Fruit fly (Drosophila melanogaster) whole organism, embryonic: ENCODE measurements around the gene IntS6.
A peak's percentile ranks its signal among the peaks of the same experiment; 100 is the strongest.

Source experiments
- Abd-B ChIP-seq: fragments of 200-800 bp; sonication (Bioruptor generic); optimal IDR thresholded peaks from 2 replicates; lab custom pipeline; 2018; ENCODE audit warnings: missing biosample characterization, mild to moderate bottlenecking, missing genetic modification characterization, moderate library complexity
- Adf1 ChIP-seq: fragments of 200-800 bp; sonication (Bioruptor generic); IDR thresholded peaks from 2 replicates; pipeline ENCODE4 v1.3.6; 2022; ENCODE audit warnings: missing biosample characterization, missing genetic modification characterization
- B-H2 ChIP-seq: fragments of 200-800 bp; sonication (Bioruptor generic); optimal IDR thresholded peaks from 2 replicates; lab custom pipeline; 2018; ENCODE audit warnings: missing biosample characterization, mild to moderate bottlenecking, missing genetic modification characterization
- CG10147 ChIP-seq: fragments of 200-800 bp; sonication (Bioruptor generic); optimal IDR thresholded peaks from 2 replicates; lab custom pipeline; 2019; ENCODE audit warnings: missing biosample characterization, mild to moderate bottlenecking, missing genetic modification characterization, moderate library complexity
- CG10267 ChIP-seq: fragments of 200-800 bp; sonication (Bioruptor generic); optimal IDR thresholded peaks from 2 replicates; lab custom pipeline; 2018; ENCODE audit warnings: missing biosample characterization, mild to moderate bottlenecking, missing genetic modification characterization, moderate library complexity
- CG12219 ChIP-seq: fragments of 200-800 bp; sonication (Bioruptor generic); optimal IDR thresholded peaks from 3 replicates; lab custom pipeline; 2018; ENCODE audit warnings: missing biosample characterization, mild to moderate bottlenecking, missing genetic modification characterization
- CG12299 ChIP-seq: fragments of 200-800 bp; sonication (Bioruptor generic); optimal IDR thresholded peaks from 2 replicates; lab custom pipeline; 2018; ENCODE audit warnings: missing biosample characterization, mild to moderate bottlenecking, missing genetic modification characterization
- CG14441 ChIP-seq: fragments of 200-800 bp; sonication (Bioruptor generic); IDR thresholded peaks from 2 replicates; pipeline ENCODE4 v1.3.6; 2022; ENCODE audit warnings: missing biosample characterization, missing genetic modification characterization
- CG15601 ChIP-seq: fragments of 200-800 bp; sonication (Bioruptor generic); optimal IDR thresholded peaks from 3 replicates; lab custom pipeline; 2019; ENCODE audit warnings: missing biosample characterization, mild to moderate bottlenecking, missing genetic modification characterization, moderate library complexity
- CG17829 ChIP-seq: fragments of 200-800 bp; optimal IDR thresholded peaks from 2 replicates; lab custom pipeline; 2019; ENCODE audit warnings: missing biosample characterization, mild to moderate bottlenecking, missing genetic modification characterization, moderate library complexity
- CG18011 ChIP-seq: fragments of 200-800 bp; sonication (Bioruptor generic); optimal IDR thresholded peaks from 2 replicates; lab custom pipeline; 2017; ENCODE audit warnings: missing biosample characterization, missing genetic modification characterization, mild to moderate bottlenecking, moderate library complexity, missing genotype
- CG2199 ChIP-seq: fragments of 200-800 bp; sonication (Bioruptor generic); IDR thresholded peaks from 3 replicates; pipeline ENCODE4 v1.3.6; 2022; ENCODE audit warnings: missing biosample characterization, missing genetic modification characterization
- CG2678 ChIP-seq: fragments of 200-800 bp; sonication (Bioruptor generic); optimal IDR thresholded peaks from 3 replicates; lab custom pipeline; 2019; ENCODE audit warnings: missing biosample characterization, mild to moderate bottlenecking, missing genetic modification characterization, moderate library complexity
- CG2712 ChIP-seq: fragments of 200-800 bp; optimal IDR thresholded peaks from 3 replicates; lab custom pipeline; 2019; ENCODE audit warnings: missing biosample characterization, mild to moderate bottlenecking, missing genetic modification characterization, moderate library complexity
- CG33557 ChIP-seq: fragments of 200-800 bp; sonication (Bioruptor generic); optimal IDR thresholded peaks from 2 replicates; lab custom pipeline; 2019; ENCODE audit warnings: missing biosample characterization, mild to moderate bottlenecking, missing genetic modification characterization, moderate library complexity
- CG42726 ChIP-seq: fragments of 200-800 bp; sonication (Bioruptor generic); IDR thresholded peaks from 2 replicates; pipeline ENCODE4 v1.3.6; 2022; ENCODE audit warnings: missing biosample characterization, missing genetic modification characterization; ENCODE audit not compliant: partially characterized antibody
- CG5953 ChIP-seq: fragments of 200-800 bp; sonication (Bioruptor generic); IDR thresholded peaks from 2 replicates; pipeline ENCODE4 v1.3.6; 2022; ENCODE audit warnings: missing biosample characterization, missing genetic modification characterization
- CG6175 ChIP-seq: fragments of 200-800 bp; sonication (Bioruptor generic); IDR thresholded peaks from 3 replicates; pipeline ENCODE4 v1.3.6; 2022; ENCODE audit warnings: missing biosample characterization, missing genetic modification characterization
- CG6765 ChIP-seq: fragments of 200-800 bp; sonication (Bioruptor generic); optimal IDR thresholded peaks from 3 replicates; lab custom pipeline; 2017; ENCODE audit warnings: missing biosample characterization, mild to moderate bottlenecking, missing genetic modification characterization
- CG8290 ChIP-seq, 3 experiments: fragments of 200-800 bp; sonication (Bioruptor generic); optimal IDR thresholded peaks; 2 replicates each; lab custom pipeline; 2016 to 2019; ENCODE audit warnings: missing biosample characterization in 3 of 3, missing genetic modification characterization in 3 of 3, mild to moderate bottlenecking in 2 of 3, moderate library complexity in 1 of 3
- CG9932 ChIP-seq: fragments of 200-800 bp; sonication (Bioruptor generic); IDR thresholded peaks from 2 replicates; pipeline ENCODE4 v1.3.6; 2022; ENCODE audit warnings: missing biosample characterization, missing genetic modification characterization
- Dp ChIP-seq: fragments of 200-800 bp; sonication (Bioruptor generic); optimal IDR thresholded peaks from 2 replicates; lab custom pipeline; 2018; ENCODE audit warnings: missing biosample characterization, mild to moderate bottlenecking, missing genetic modification characterization, moderate library complexity
- Hmr ChIP-seq: fragments of 200-800 bp; sonication (Bioruptor generic); optimal IDR thresholded peaks from 3 replicates; lab custom pipeline; 2017; ENCODE audit warnings: mild to moderate bottlenecking, missing biosample characterization, missing genetic modification reagents, missing genetic modification characterization
- Mad ChIP-seq: fragments of 200-800 bp; sonication (Bioruptor generic); optimal IDR thresholded peaks from 2 replicates; lab custom pipeline; 2016; ENCODE audit warnings: missing biosample characterization, missing genetic modification characterization
- NC2β ChIP-seq: fragments of 200-800 bp; sonication (Bioruptor generic); optimal IDR thresholded peaks from 2 replicates; lab custom pipeline; 2016; ENCODE audit warnings: missing biosample characterization, missing genetic modification characterization
- Nf-YB ChIP-seq: fragments of 200-800 bp; sonication (Bioruptor generic); optimal IDR thresholded peaks from 3 replicates; lab custom pipeline; 2019; ENCODE audit warnings: missing biosample characterization, mild to moderate bottlenecking, missing genetic modification characterization, moderate library complexity
- Opbp ChIP-seq: fragments of 200-800 bp; sonication (Bioruptor generic); IDR thresholded peaks from 3 replicates; pipeline ENCODE4 v1.3.6; 2022; ENCODE audit warnings: missing biosample characterization, missing genetic modification characterization; ENCODE audit not compliant: partially characterized antibody
- Rfx ChIP-seq: fragments of 200-800 bp; sonication (Bioruptor generic); IDR thresholded peaks from 2 replicates; pipeline ENCODE4 v1.3.6; 2022; ENCODE audit warnings: missing biosample characterization, missing genetic modification characterization
- Usf ChIP-seq: fragments of 200-800 bp; sonication (Bioruptor generic); optimal IDR thresholded peaks from 2 replicates; lab custom pipeline; 2017; ENCODE audit warnings: missing genotype, missing biosample characterization, missing genetic modification characterization
- Xbp1 ChIP-seq: fragments of 200-800 bp; sonication (Bioruptor generic); optimal IDR thresholded peaks from 3 replicates; lab custom pipeline; 2016; ENCODE audit warnings: missing biosample characterization, mild to moderate bottlenecking, missing genetic modification characterization
- ap ChIP-seq: fragments of 200-800 bp; sonication (Bioruptor generic); IDR thresholded peaks from 2 replicates; pipeline ENCODE4 v1.3.6; 2022; ENCODE audit warnings: missing biosample characterization, missing genetic modification characterization
- ems ChIP-seq: fragments of 200-800 bp; sonication (Bioruptor generic); optimal IDR thresholded peaks from 3 replicates; lab custom pipeline; 2016; ENCODE audit warnings: missing biosample characterization, missing genetic modification characterization
- fd96Cb ChIP-seq: fragments of 200-800 bp; sonication (Bioruptor generic); optimal IDR thresholded peaks from 2 replicates; lab custom pipeline; 2018; ENCODE audit warnings: missing biosample characterization, mild to moderate bottlenecking, missing genetic modification characterization, moderate library complexity
- gro ChIP-seq: fragments of 200-800 bp; sonication (Bioruptor generic); optimal IDR thresholded peaks from 2 replicates; lab custom pipeline; 2016; ENCODE audit warnings: missing biosample characterization, missing genetic modification characterization
- gsb-n ChIP-seq: fragments of 200-800 bp; sonication (Bioruptor generic); optimal IDR thresholded peaks from 3 replicates; lab custom pipeline; 2018; ENCODE audit warnings: missing biosample characterization, mild to moderate bottlenecking, missing genetic modification characterization
- kah ChIP-seq: fragments of 200-800 bp; sonication (Bioruptor generic); optimal IDR thresholded peaks from 2 replicates; lab custom pipeline; 2018; ENCODE audit warnings: missing biosample characterization, mild to moderate bottlenecking, missing genetic modification characterization
- lbe ChIP-seq: fragments of 200-800 bp; sonication (Bioruptor generic); optimal IDR thresholded peaks from 2 replicates; lab custom pipeline; 2016; ENCODE audit warnings: missing biosample characterization, mild to moderate bottlenecking, missing genetic modification characterization
- lmd ChIP-seq: fragments of 200-800 bp; sonication (Bioruptor generic); IDR thresholded peaks from 2 replicates; pipeline ENCODE4 v1.3.6; 2022; ENCODE audit warnings: missing biosample characterization, missing genetic modification characterization
- lov ChIP-seq, 2 experiments: fragments of 200-800 bp in 1 of 2; fragments of >200 bp in 1 of 2; sonication (Bioruptor generic) in 1 of 2; IDR thresholded peaks in 1 of 2; optimal IDR thresholded peaks in 1 of 2; 2 replicates in 1 of 2; 3 replicates in 1 of 2; pipeline versions ENCODE4 v1.3.6 to Lab custom; 2017 to 2022; ENCODE audit warnings: missing biosample characterization in 1 of 2, missing genetic modification characterization in 1 of 2
- nerfin-1 ChIP-seq: fragments of 200-800 bp; sonication (Bioruptor generic); optimal IDR thresholded peaks from 3 replicates; lab custom pipeline; 2019; ENCODE audit warnings: missing biosample characterization, mild to moderate bottlenecking, missing genetic modification characterization, moderate library complexity
- pho ChIP-seq: fragments of 200-800 bp; sonication (Bioruptor generic); optimal IDR thresholded peaks from 2 replicates; lab custom pipeline; 2016; ENCODE audit warnings: missing biosample characterization, missing genetic modification characterization
- row ChIP-seq: fragments of 200-800 bp; sonication (Bioruptor generic); IDR thresholded peaks from 3 replicates; pipeline ENCODE4 v1.3.6; 2022; ENCODE audit warnings: missing biosample characterization, missing genetic modification characterization
- schlank ChIP-seq: fragments of 200-800 bp; sonication (Bioruptor generic); optimal IDR thresholded peaks from 2 replicates; lab custom pipeline; 2018; ENCODE audit warnings: missing biosample characterization, mild to moderate bottlenecking, missing genetic modification characterization
- sens ChIP-seq: fragments of 200-800 bp; sonication (Bioruptor generic); peaks from one replicate; lab custom pipeline; 2016; ENCODE audit warnings: missing biosample characterization, missing genetic modification characterization
- tin ChIP-seq: fragments of 200-800 bp; sonication (Bioruptor generic); optimal IDR thresholded peaks from 3 replicates; lab custom pipeline; 2016; ENCODE audit warnings: missing biosample characterization, missing genetic modification characterization
- zen ChIP-seq: fragments of 200-800 bp; sonication (Bioruptor generic); optimal IDR thresholded peaks from 3 replicates; lab custom pipeline; 2018; ENCODE audit warnings: missing biosample characterization, mild to moderate bottlenecking, missing genetic modification characterization, moderate library complexity

The IntS6 gene

DNA sequence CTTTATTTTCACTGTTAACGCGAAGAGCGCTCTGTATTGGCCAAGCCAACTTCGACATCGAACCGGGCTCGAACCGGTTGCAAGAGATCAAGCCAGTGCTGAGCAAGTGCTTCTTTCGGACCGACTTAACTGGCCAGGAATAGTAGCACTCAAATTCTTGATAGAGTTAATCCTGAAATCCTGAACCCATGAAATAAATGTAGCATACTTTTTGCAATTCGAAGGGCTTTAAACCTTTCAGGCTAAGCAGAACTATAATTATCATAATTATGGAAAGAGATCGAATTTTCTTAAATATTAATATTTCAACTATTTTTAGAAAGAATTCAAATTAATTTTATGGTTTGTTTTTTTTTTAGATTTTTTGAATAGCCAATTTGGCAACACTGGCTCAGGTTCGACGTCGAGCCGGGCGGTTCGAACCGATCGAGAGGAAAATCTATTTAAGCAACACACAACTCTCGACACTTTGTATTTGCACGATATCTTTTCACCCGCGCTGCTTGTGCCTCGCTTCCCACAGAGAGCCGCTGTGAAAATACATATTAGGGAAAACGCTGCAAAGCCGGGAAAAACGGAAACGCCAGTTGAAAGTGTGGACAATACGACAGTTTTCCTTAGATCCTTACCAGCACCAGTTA lies 48.8 kb downstream of the IntS6 start, which contains the start of gene AdamTS-B (continued):
- TF ChIP-seq CG42726 (no peak), lbe (peak; percentile 7), CG6765 (GFP tag; lab: Kevin White, UChicago) (no peak), lov (optimal IDR thresholded peaks at IDR 0.05; lab: Kevin White, UChicago) (no peak), lov (GFP tag; IDR thresholded peaks at IDR 0.05; lab: Robert Waterston, UW) (no peak), Abd-B (GFP tag; lab: Kevin White, UChicago) (no peak), CG2199 (GFP tag; lab: Robert Waterston, UW) (no peak), CG33557 (GFP tag; lab: Kevin White, UChicago) (peak; percentile 39), Usf (GFP tag; lab: Kevin White, UChicago) (peak; percentile 17), CG9932 (GFP tag; lab: Robert Waterston, UW) (peak; percentile 63), CG2712 (tag; lab: Kevin White, UChicago) (peak; percentile 42), CG17829 (tag; lab: Kevin White, UChicago) (peak; percentile 19), Hmr (GFP tag; lab: Kevin White, UChicago) (peak; percentile 28)

DNA sequence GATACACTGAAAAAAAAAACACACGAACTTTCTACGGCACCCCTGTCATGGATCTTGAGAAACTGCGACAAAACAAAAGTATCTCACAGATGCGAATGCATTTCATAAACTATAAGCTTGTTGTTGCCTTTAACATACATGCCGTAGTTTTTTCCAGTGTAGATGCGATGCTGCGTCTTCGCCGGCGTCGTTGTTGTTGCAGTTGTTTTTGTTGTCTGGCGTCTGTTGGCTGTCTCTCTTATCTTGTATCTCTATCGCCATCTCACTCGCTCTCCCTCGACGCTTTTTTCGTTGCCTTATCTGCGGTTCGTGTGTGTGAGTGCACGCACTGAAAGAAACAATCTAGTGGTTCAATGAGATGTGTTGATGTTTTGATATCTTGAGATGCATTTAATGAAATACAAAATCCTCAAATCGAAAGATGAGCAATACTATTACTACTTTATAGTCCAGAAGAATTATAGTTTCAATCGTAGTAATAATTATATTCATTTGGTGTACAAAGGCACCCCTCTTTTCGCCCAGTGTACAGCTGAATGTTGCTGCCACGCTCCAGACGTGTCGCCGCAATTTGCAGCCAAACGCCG lies 50.5 kb downstream of the IntS6 start:
- TF ChIP-seq Xbp1 (GFP tag; lab: Kevin White, UChicago) (peak; percentile 97), gsb-n (peak; percentile 90), row (GFP tag; lab: Robert Waterston, UW) (peak; percentile 95), schlank (peak; percentile 82), ems (GFP tag; lab: Kevin White, UChicago) (peak; percentile 96), CG8290 (GFP tag; optimal IDR thresholded peaks at IDR 0.05; lab: Kevin White, UChicago) (peak; percentile 98), CG8290 (tag; optimal IDR thresholded peaks at IDR 0.05; lab: Kevin White, UChicago) (peak; percentile 93 to 94), gro (peak; percentile 95), CG5953 (GFP tag; lab: Robert Waterston, UW) (peak; percentile 96), CG10147 (GFP tag; lab: Kevin White, UChicago) (peak; percentile 83), CG12219 (GFP tag; lab: Kevin White, UChicago) (peak; percentile 93), Adf1 (peak; percentile 88), CG10267 (tag; lab: Kevin White, UChicago) (peak; percentile 90), NC2β (GFP tag; lab: Kevin White, UChicago) (peak; percentile 96), Mad (GFP tag; lab: Kevin White, UChicago) (peak; percentile 96), pho (peak; percentile 94), CG12299 (peak; percentile 79), Rfx (peak; percentile 97), Nf-YB (GFP tag; lab: Kevin White, UChicago) (peak; percentile 82), CG6175 (GFP tag; lab: Robert Waterston, UW) (peak; percentile 87), Dp (GFP tag; lab: Kevin White, UChicago) (no peak), zen (peak; percentile 95), CG2678 (tag; lab: Kevin White, UChicago) (peak; percentile 95), CG18011 (GFP tag; lab: Kevin White, UChicago) (peak; percentile 67), lmd (GFP tag; lab: Robert Waterston, UW) (peak; percentile 96), kah (GFP tag; lab: Kevin White, UChicago) (peak; percentile 93), sens (GFP tag; lab: Kevin White, UChicago) (peak; percentile 100), tin (peak; percentile 98), CG14441 (peak; percentile 96), Opbp (GFP tag; lab: Robert Waterston, UW) (no peak), ap (peak; percentile 94), lbe (peak; percentile 94), fd96Cb (tag; lab: Kevin White, UChicago) (peak; percentile 95), nerfin-1 (tag; lab: Kevin White, UChicago) (peak; percentile 92), CG15601 (tag; lab: Kevin White, UChicago) (peak; percentile 88), B-H2 (GFP tag; lab: Kevin White, UChicago) (peak; percentile 79)
